Fruit fly (Drosophila melanogaster) whole organism, embryonic: ENCODE measurements around the gene CG5687.
A peak's percentile ranks its signal among the peaks of the same experiment; 100 is the strongest.

ENCODE experiments used
- Abd-B ChIP-seq: fragments of 200-800 bp; sonication (Bioruptor generic); optimal IDR thresholded peaks from 2 replicates; lab custom pipeline; 2018; ENCODE audit warnings: missing biosample characterization, mild to moderate bottlenecking, missing genetic modification characterization, moderate library complexity
- Ada2b ChIP-seq: fragments of 200-800 bp; sonication (Bioruptor generic); IDR thresholded peaks from 2 replicates; pipeline ENCODE4 v1.3.6; 2022; ENCODE audit warnings: missing biosample characterization, missing genetic modification characterization
- Aef1 ChIP-seq: fragments of 200-800 bp; sonication (Bioruptor generic); IDR thresholded peaks from 3 replicates; pipeline ENCODE4 v1.3.6; 2022; ENCODE audit warnings: missing biosample characterization, missing genetic modification characterization
- Atf-2 ChIP-seq: fragments of 200-800 bp; sonication (Bioruptor generic); optimal IDR thresholded peaks from 2 replicates; lab custom pipeline; 2016; ENCODE audit warnings: missing biosample characterization, missing genetic modification characterization
- Atf6 ChIP-seq: fragments of 200-800 bp; sonication (Bioruptor generic); IDR thresholded peaks from 2 replicates; pipeline ENCODE4 v1.3.6; 2022; ENCODE audit warnings: missing biosample characterization, missing genetic modification characterization
- Blimp-1 ChIP-seq: fragments of 200-800 bp; sonication (Bioruptor generic); optimal IDR thresholded peaks from 3 replicates; lab custom pipeline; 2018; ENCODE audit warnings: missing biosample characterization, missing genetic modification characterization, mild to moderate bottlenecking, moderate library complexity, missing genetic modification reagents
- Bteb2 ChIP-seq: fragments of 200-800 bp; sonication (Bioruptor generic); optimal IDR thresholded peaks from 2 replicates; lab custom pipeline; 2016; ENCODE audit warnings: missing biosample characterization, missing genetic modification characterization
- CG1024 ChIP-seq: fragments of 200-800 bp; sonication (Bioruptor generic); IDR thresholded peaks from 2 replicates; pipeline ENCODE4 v1.3.6; 2022; ENCODE audit warnings: missing biosample characterization, missing genetic modification characterization
- CG10654 ChIP-seq: fragments of 200-800 bp; sonication (Bioruptor generic); optimal IDR thresholded peaks from 2 replicates; lab custom pipeline; 2016; ENCODE audit warnings: missing biosample characterization, missing genetic modification characterization
- CG11398 ChIP-seq: fragments of 200-800 bp; sonication (Bioruptor generic); optimal IDR thresholded peaks from 2 replicates; lab custom pipeline; 2016; ENCODE audit warnings: missing biosample characterization, missing genetic modification characterization
- CG11723 ChIP-seq: fragments of 200-800 bp; sonication (Bioruptor generic); optimal IDR thresholded peaks from 2 replicates; lab custom pipeline; 2017; ENCODE audit warnings: missing biosample characterization, mild to moderate bottlenecking, missing genetic modification characterization
- CG12071 ChIP-seq: fragments of 200-800 bp; sonication (Bioruptor generic); optimal IDR thresholded peaks from 3 replicates; lab custom pipeline; 2018; ENCODE audit warnings: missing biosample characterization, mild to moderate bottlenecking, missing genetic modification characterization
- CG12236 ChIP-seq: fragments of 200-800 bp; sonication (Bioruptor generic); optimal IDR thresholded peaks from 2 replicates; lab custom pipeline; 2016; ENCODE audit warnings: missing biosample characterization, missing genetic modification characterization
- CG12769 ChIP-seq: fragments of 200-800 bp; sonication (Bioruptor generic); optimal IDR thresholded peaks from 2 replicates; lab custom pipeline; 2019; ENCODE audit warnings: missing biosample characterization, mild to moderate bottlenecking, missing genetic modification characterization, moderate library complexity
- CG13775 ChIP-seq: fragments of 200-800 bp; sonication (Bioruptor generic); optimal IDR thresholded peaks from 3 replicates; lab custom pipeline; 2017; ENCODE audit warnings: missing biosample characterization, mild to moderate bottlenecking, missing genetic modification characterization
- CG16813 ChIP-seq: fragments of 200-800 bp; sonication (Bioruptor generic); IDR thresholded peaks from 3 replicates; pipeline ENCODE4 v1.3.6; 2022; ENCODE audit warnings: missing biosample characterization, missing genetic modification characterization; ENCODE audit not compliant: partially characterized antibody
- CG17385 ChIP-seq: fragments of 200-800 bp; sonication (Bioruptor generic); optimal IDR thresholded peaks from 3 replicates; lab custom pipeline; 2018; ENCODE audit warnings: missing biosample characterization, mild to moderate bottlenecking, missing genetic modification characterization
- CG18619 ChIP-seq: fragments of 200-800 bp; sonication (Bioruptor generic); optimal IDR thresholded peaks from 3 replicates; lab custom pipeline; 2017; ENCODE audit warnings: missing biosample characterization, mild to moderate bottlenecking, missing genetic modification characterization
- CG2202 ChIP-seq: fragments of 200-800 bp; sonication (Bioruptor generic); optimal IDR thresholded peaks from 2 replicates; lab custom pipeline; 2018; ENCODE audit warnings: missing biosample characterization, mild to moderate bottlenecking, missing genetic modification characterization
- CG2889 ChIP-seq: fragments of 200-800 bp; sonication (Bioruptor generic); IDR thresholded peaks from 3 replicates; pipeline ENCODE4 v1.3.6; 2022; ENCODE audit warnings: missing biosample characterization, missing genetic modification characterization
- CG3726 ChIP-seq: fragments of 200-800 bp; sonication (Bioruptor generic); IDR thresholded peaks from 3 replicates; pipeline ENCODE4, ENCODE4 v1.3.6; 2022; ENCODE audit warnings: missing biosample characterization, missing genetic modification characterization
- CG7372 ChIP-seq: fragments of 200-800 bp; sonication (Bioruptor generic); IDR thresholded peaks from 2 replicates; pipeline ENCODE4 v1.3.6; 2022; ENCODE audit warnings: missing biosample characterization, missing genetic modification characterization
- CG9876 ChIP-seq: fragments of 200-800 bp; sonication (Bioruptor generic); optimal IDR thresholded peaks from 2 replicates; lab custom pipeline; 2016; ENCODE audit warnings: missing biosample characterization, missing genetic modification characterization
- Doc3 ChIP-seq: fragments of 200-800 bp; sonication (Bioruptor generic); IDR thresholded peaks from 3 replicates; pipeline ENCODE4 v1.3.6; 2022; ENCODE audit warnings: missing biosample characterization, missing genetic modification characterization; ENCODE audit not compliant: partially characterized antibody
- Dp ChIP-seq: fragments of 200-800 bp; sonication (Bioruptor generic); optimal IDR thresholded peaks from 2 replicates; lab custom pipeline; 2018; ENCODE audit warnings: missing biosample characterization, mild to moderate bottlenecking, missing genetic modification characterization, moderate library complexity
- Hr3 ChIP-seq: fragments of 200-800 bp; sonication (Bioruptor generic); optimal IDR thresholded peaks from 3 replicates; lab custom pipeline; 2016; ENCODE audit warnings: missing biosample characterization, missing genetic modification characterization
- Lhr ChIP-seq: fragments of 200-800 bp; sonication (Bioruptor generic); optimal IDR thresholded peaks from 3 replicates; lab custom pipeline; 2017; ENCODE audit warnings: mild to moderate bottlenecking, missing biosample characterization, missing genetic modification reagents, missing genetic modification characterization
- NFAT ChIP-seq: fragments of 200-800 bp; sonication (Bioruptor generic); IDR thresholded peaks from 2 replicates; pipeline ENCODE4 v1.3.6; 2022; ENCODE audit warnings: missing biosample characterization, missing genetic modification characterization
- Oaz ChIP-seq: fragments of 200-800 bp; sonication (Bioruptor generic); IDR thresholded peaks from 2 replicates; pipeline ENCODE4 v1.3.6; 2022; ENCODE audit warnings: missing biosample characterization, missing genetic modification characterization
- PHDP ChIP-seq: fragments of 200-800 bp; sonication (Bioruptor generic); optimal IDR thresholded peaks from 3 replicates; lab custom pipeline; 2018; ENCODE audit warnings: missing biosample characterization, mild to moderate bottlenecking, missing genetic modification characterization, moderate library complexity
- Usf ChIP-seq: fragments of 200-800 bp; sonication (Bioruptor generic); optimal IDR thresholded peaks from 2 replicates; lab custom pipeline; 2017; ENCODE audit warnings: missing genotype, missing biosample characterization, missing genetic modification characterization
- Xbp1 ChIP-seq: fragments of 200-800 bp; sonication (Bioruptor generic); optimal IDR thresholded peaks from 3 replicates; lab custom pipeline; 2016; ENCODE audit warnings: missing biosample characterization, mild to moderate bottlenecking, missing genetic modification characterization
- ab ChIP-seq: fragments of 200-800 bp; sonication (Bioruptor generic); optimal IDR thresholded peaks from 2 replicates; lab custom pipeline; 2016; ENCODE audit warnings: missing biosample characterization, missing genetic modification characterization
- abd-A ChIP-seq: fragments of 200-800 bp; sonication (Bioruptor generic); optimal IDR thresholded peaks from 3 replicates; lab custom pipeline; 2019; ENCODE audit warnings: missing biosample characterization, mild to moderate bottlenecking, missing genetic modification characterization, moderate library complexity
- ap ChIP-seq: fragments of 200-800 bp; sonication (Bioruptor generic); IDR thresholded peaks from 2 replicates; pipeline ENCODE4 v1.3.6; 2022; ENCODE audit warnings: missing biosample characterization, missing genetic modification characterization
- ci ChIP-seq: fragments of 200-800 bp; sonication (Bioruptor generic); IDR thresholded peaks from 3 replicates; pipeline ENCODE4 v1.3.6; 2022; ENCODE audit warnings: missing biosample characterization, missing genetic modification characterization
- corto ChIP-seq: fragments of 200-800 bp; sonication (Bioruptor generic); optimal IDR thresholded peaks from 2 replicates; lab custom pipeline; 2016; ENCODE audit warnings: missing biosample characterization, mild to moderate bottlenecking, missing genetic modification characterization, moderate library complexity
- dmrt11E ChIP-seq: fragments of 200-800 bp; sonication (Bioruptor generic); optimal IDR thresholded peaks from 3 replicates; lab custom pipeline; 2018; ENCODE audit warnings: missing biosample characterization, mild to moderate bottlenecking, missing genetic modification characterization, moderate library complexity
- fd102C ChIP-seq: fragments of 200-800 bp; sonication (Bioruptor generic); optimal IDR thresholded peaks from 2 replicates; lab custom pipeline; 2018; ENCODE audit warnings: missing biosample characterization, mild to moderate bottlenecking, missing genetic modification characterization, moderate library complexity
- fd3F ChIP-seq: fragments of 200-800 bp; sonication (Bioruptor generic); optimal IDR thresholded peaks from 2 replicates; lab custom pipeline; 2018; ENCODE audit warnings: missing biosample characterization, mild to moderate bottlenecking, missing genetic modification characterization, moderate library complexity
- gfzf ChIP-seq: fragments of 200-800 bp; sonication (Bioruptor generic); optimal IDR thresholded peaks from 2 replicates; lab custom pipeline; 2016; ENCODE audit warnings: missing biosample characterization, mild to moderate bottlenecking, missing genetic modification characterization, moderate library complexity
- h ChIP-seq: fragments of >200 bp; optimal IDR thresholded peaks from 2 replicates; lab custom pipeline; 2017
- hkb ChIP-seq, 2 experiments: fragments of 200-800 bp in 1 of 2; fragments of >200 bp in 1 of 2; sonication (Bioruptor generic) in 1 of 2; IDR thresholded peaks in 1 of 2; optimal IDR thresholded peaks in 1 of 2; 2 replicates each; pipeline versions ENCODE4 v1.3.6 to Lab custom; 2017 to 2022; ENCODE audit warnings: missing biosample characterization in 1 of 2, missing genetic modification characterization in 1 of 2
- jigr1 ChIP-seq: fragments of 200-800 bp; sonication (Bioruptor generic); IDR thresholded peaks from 3 replicates; pipeline ENCODE4 v1.3.6; 2022; ENCODE audit warnings: missing biosample characterization, missing genetic modification characterization
- lbe ChIP-seq: fragments of 200-800 bp; sonication (Bioruptor generic); optimal IDR thresholded peaks from 2 replicates; lab custom pipeline; 2016; ENCODE audit warnings: missing biosample characterization, mild to moderate bottlenecking, missing genetic modification characterization
- lilli ChIP-seq: fragments of 200-800 bp; sonication (Bioruptor generic); optimal IDR thresholded peaks from 3 replicates; lab custom pipeline; 2016; ENCODE audit warnings: missing biosample characterization, missing genetic modification characterization
- luna ChIP-seq: fragments of 200-800 bp; sonication (Bioruptor generic); optimal IDR thresholded peaks from 2 replicates; lab custom pipeline; 2016; ENCODE audit warnings: missing biosample characterization, missing genetic modification characterization
- odd ChIP-seq: fragments of 200-800 bp; sonication (Bioruptor generic); optimal IDR thresholded peaks from 2 replicates; lab custom pipeline; 2017; ENCODE audit warnings: missing biosample characterization, mild to moderate bottlenecking, missing genetic modification characterization
- sima ChIP-seq: fragments of 200-800 bp; sonication (Bioruptor generic); optimal IDR thresholded peaks from 2 replicates; lab custom pipeline; 2016; ENCODE audit warnings: missing biosample characterization, missing genetic modification characterization
- stc ChIP-seq: fragments of 200-800 bp; sonication (Bioruptor generic); IDR thresholded peaks from 2 replicates; pipeline ENCODE4 v1.3.6; 2022; ENCODE audit warnings: missing biosample characterization, missing genetic modification characterization
- wor ChIP-seq: fragments of 200-800 bp; sonication (Bioruptor generic); IDR thresholded peaks from 2 replicates; pipeline ENCODE4 v1.3.6; 2022; ENCODE audit warnings: missing biosample characterization, missing genetic modification characterization

Gene CG5687

DNA sequence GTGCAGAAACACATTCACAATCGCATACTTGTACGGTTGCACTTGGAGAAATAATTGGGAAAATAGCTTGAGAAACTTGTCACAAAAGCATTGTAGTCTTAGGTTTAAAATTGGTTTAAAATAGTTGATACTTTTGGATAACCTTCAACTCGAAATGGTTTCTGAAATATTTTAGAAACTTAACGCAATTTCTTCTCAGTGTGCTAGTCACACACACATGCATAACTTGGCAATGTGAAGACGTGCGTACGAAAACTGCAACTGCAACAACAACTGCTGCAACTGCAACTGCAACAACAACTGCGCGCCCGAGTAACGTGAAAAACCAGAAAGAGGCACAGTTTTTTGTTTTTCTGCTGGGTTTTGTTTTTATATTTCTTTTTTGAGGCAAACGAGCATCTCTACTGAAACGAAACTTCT, 52.8 kb downstream of the CG5687 start (continued):
- TF ChIP-seq Aef1 (GFP tag; lab: Robert Waterston, UW) (peak; percentile 71), Xbp1 (GFP tag; lab: Kevin White, UChicago) (peak; percentile 89), CG3726 (GFP tag; lab: Robert Waterston, UW) (peak; percentile 77; the same call in 2 of the 3 replicates), sima (peak; percentile 37), odd (GFP tag; lab: Kevin White, UChicago) (peak; percentile 55), Doc3 (no peak), CG12769 (tag; lab: Kevin White, UChicago) (peak; percentile 77), CG7372 (GFP tag; lab: Robert Waterston, UW) (peak; percentile 73), jigr1 (GFP tag; lab: Robert Waterston, UW) (peak; percentile 56; the same call in 1 of the 3 replicates), Ada2b (GFP tag; lab: Robert Waterston, UW) (peak; percentile 82), wor (GFP tag; lab: Robert Waterston, UW) (peak; percentile 80), ab (GFP tag; lab: Kevin White, UChicago) (no peak), Blimp-1 (peak; percentile 83), Oaz (peak; percentile 68), abd-A (no peak), lilli (GFP tag; lab: Kevin White, UChicago) (peak; percentile 67), CG2202 (tag; lab: Kevin White, UChicago) (peak; percentile 71), Atf6 (GFP tag; lab: Robert Waterston, UW) (peak; percentile 28; the same call in 1 of the 2 replicates), ap (GFP tag; lab: Robert Waterston, UW) (peak; percentile 87), PHDP (tag; lab: Kevin White, UChicago) (peak; percentile 66), dmrt11E (tag; lab: Kevin White, UChicago) (peak; percentile 89), Hr3 (GFP tag; lab: Kevin White, UChicago) (peak; percentile 80), luna (GFP tag; lab: Kevin White, UChicago) (no peak), corto (GFP tag; lab: Kevin White, UChicago) (peak; percentile 82), CG18619 (GFP tag; lab: Kevin White, UChicago) (peak; percentile 46), gfzf (GFP tag; lab: Kevin White, UChicago) (no peak), CG16813 (GFP tag; lab: Robert Waterston, UW) (no peak), CG10654 (GFP tag; lab: Kevin White, UChicago) (peak; percentile 80), CG12236 (GFP tag; lab: Kevin White, UChicago) (peak; percentile 75), stc (GFP tag; lab: Robert Waterston, UW) (peak; percentile 82), Atf-2 (GFP tag; lab: Kevin White, UChicago) (peak; percentile 77), Bteb2 (peak; percentile 48), CG11723 (GFP tag; lab: Kevin White, UChicago) (peak; percentile 54), fd102C (peak; percentile 91), Abd-B (GFP tag; lab: Kevin White, UChicago) (peak; percentile 81), h (lab: Kevin White, UChicago) (no peak), CG17385 (GFP tag; lab: Kevin White, UChicago) (peak; percentile 74), lbe (GFP tag; lab: Kevin White, UChicago) (peak; percentile 93), CG9876 (GFP tag; lab: Kevin White, UChicago) (peak; percentile 52), Lhr (GFP tag; lab: Kevin White, UChicago) (peak; percentile 64), Dp (GFP tag; lab: Kevin White, UChicago) (no peak), fd3F (peak; percentile 37), ci (GFP tag; lab: Robert Waterston, UW) (peak; percentile 96), Usf (peak; percentile 61), hkb (optimal IDR thresholded peaks at IDR 0.05; lab: Kevin White, UChicago) (no peak), hkb (GFP tag; IDR thresholded peaks at IDR 0.05; lab: Robert Waterston, UW) (peak; percentile 85), CG2889 (GFP tag; lab: Robert Waterston, UW) (peak; percentile 67; the same call in 2 of the 3 replicates), NFAT (peak; percentile 17; the same call in 1 of the 2 replicates), CG13775 (GFP tag; lab: Kevin White, UChicago) (peak; percentile 78), CG12071 (GFP tag; lab: Kevin White, UChicago) (peak; percentile 76), CG1024 (GFP tag; lab: Robert Waterston, UW) (peak; percentile 86), CG11398 (peak; percentile 78)
